Worm (Caenorhabditis elegans): Measurements from ENCODE around the gene vamp-7.

The vamp-7 gene

ce11 chrIV:2568267-2568666 is 39.6 kb upstream of the vamp-7 start, which contains the start of the genes Y69A2AR.25 and Y69A2AR.12:
Gene Y69A2AR.25, minus strand, starts transcription at chrIV:2568367.
Gene Y69A2AR.12, plus strand, starts transcription at chrIV:2568614.
- TF ChIP-seq unc-39 (tag; optimal IDR thresholded peaks at IDR 0.05): no peak
- no peak for TF ChIP-seq lin-13 (GFP tag; optimal IDR thresholded peaks at IDR 0.05)
- no peak for TF ChIP-seq mdl-1 (tag; optimal IDR thresholded peaks at IDR 0.05)

ce11 chrIV:2572107-2572506 is 35.7 kb upstream of the vamp-7 start, which contains the start of gene Y69A2AR.51:
Gene Y69A2AR.51, plus strand, starts transcription at chrIV:2572407.
- TF ChIP-seq lin-13 (GFP tag; optimal IDR thresholded peaks at IDR 0.05): no peak
- no peak for TF ChIP-seq nhr-237 (tag; optimal IDR thresholded peaks at IDR 0.05)
- TF ChIP-seq fos-1 (tag; optimal IDR thresholded peaks at IDR 0.05): no peak
- TF ChIP-seq egl-27 (tag; optimal IDR thresholded peaks at IDR 0.05): no peak
- no peak for TF ChIP-seq F13H6.1 (tag; optimal IDR thresholded peaks at IDR 0.05)

ce11 chrIV:2573122-2573521 is 34.7 kb upstream of the vamp-7 start:
- no peak for TF ChIP-seq ceh-16 (tag; optimal IDR thresholded peaks at IDR 0.05)
- no peak for TF ChIP-seq alr-1 (tag; optimal IDR thresholded peaks at IDR 0.05)
- no peak for TF ChIP-seq nhr-6 (tag; optimal IDR thresholded peaks at IDR 0.05)
- no peak for TF ChIP-seq C34F6.9 (tag; optimal IDR thresholded peaks at IDR 0.05)
- TF ChIP-seq nhr-237 (tag; optimal IDR thresholded peaks at IDR 0.05): no peak
- TF ChIP-seq unc-55 (GFP tag; optimal IDR thresholded peaks at IDR 0.05): no peak
- TF ChIP-seq nhr-77 (tag; optimal IDR thresholded peaks at IDR 0.05): no peak
- TF ChIP-seq lsy-2 (tag; optimal IDR thresholded peaks at IDR 0.05): no peak
- TF ChIP-seq fos-1 (tag; optimal IDR thresholded peaks at IDR 0.05): no peak
- TF ChIP-seq mbf-1 (tag; optimal IDR thresholded peaks at IDR 0.05): no peak
- TF ChIP-seq sma-3 (GFP tag; optimal IDR thresholded peaks at IDR 0.05): no peak
- TF ChIP-seq elt-3 (tag; optimal IDR thresholded peaks at IDR 0.05): no peak
- no peak for TF ChIP-seq ztf-4 (tag; optimal IDR thresholded peaks at IDR 0.05)
- no peak for TF ChIP-seq dmd-4 (tag; optimal IDR thresholded peaks at IDR 0.05)
- no peak for TF ChIP-seq nhr-129 (tag; optimal IDR thresholded peaks at IDR 0.05)

- no peak for TF ChIP-seq nhr-12 (tag; optimal IDR thresholded peaks at IDR 0.05)
- no peak for TF ChIP-seq nhr-21 (tag; optimal IDR thresholded peaks at IDR 0.05)
Measured at ce11 chrIV:2581483-2581882, 26.4 kb upstream of the vamp-7 start, which contains the start of gene nhr-242. Gene nhr-242, minus strand, starts transcription at chrIV:2581583.

ce11 chrIV:2597417-2597816 is 10.4 kb upstream of the vamp-7 start, which contains the start of gene Y69A2AR.47:
Gene Y69A2AR.47, plus strand, starts transcription at chrIV:2597717.
- TF ChIP-seq fos-1 (tag; optimal IDR thresholded peaks at IDR 0.05) (no peak), blmp-1 (tag; optimal IDR thresholded peaks at IDR 0.05; ENCODE audit: insufficient read depth) (no peak), sma-9 (GFP tag; optimal IDR thresholded peaks at IDR 0.05) (no peak), sma-9 (tag; optimal IDR thresholded peaks at IDR 0.05) (no peak), nhr-10 (tag; optimal IDR thresholded peaks at IDR 0.05) (no peak), ztf-4 (tag; optimal IDR thresholded peaks at IDR 0.05) (no peak), nhr-25 (tag; optimal IDR thresholded peaks at IDR 0.05) (no peak), nhr-11 (tag; optimal IDR thresholded peaks at IDR 0.05) (no peak), unc-55 (GFP tag; optimal IDR thresholded peaks at IDR 0.05) (no peak)

ce11 chrIV:2599634-2600033 is 8.2 kb upstream of the vamp-7 start:
- TF ChIP-seq F13H6.1 (tag; optimal IDR thresholded peaks at IDR 0.05) (peak; percentile 83), C34F6.9 (tag; optimal IDR thresholded peaks at IDR 0.05) (peak; percentile 95), sem-4 (tag; optimal IDR thresholded peaks at IDR 0.05) (peak; percentile 59), zag-1 (tag; optimal IDR thresholded peaks at IDR 0.05) (peak; percentile 79), ztf-1 (GFP tag; conservative IDR thresholded peaks at IDR 0.05) (no peak), sma-9 (GFP tag; optimal IDR thresholded peaks at IDR 0.05) (peak; percentile 92), sma-9 (tag; optimal IDR thresholded peaks at IDR 0.05) (no peak), fos-1 (tag; optimal IDR thresholded peaks at IDR 0.05) (peak; percentile 81), dmd-4 (tag; optimal IDR thresholded peaks at IDR 0.05) (no peak), nhr-25 (tag; optimal IDR thresholded peaks at IDR 0.05) (peak; percentile 78), lin-11 (tag; optimal IDR thresholded peaks at IDR 0.05) (no peak), lin-39 (tag; optimal IDR thresholded peaks at IDR 0.05) (no peak), blmp-1 (tag; optimal IDR thresholded peaks at IDR 0.05; ENCODE audit: insufficient read depth) (peak; percentile 30), aly-2 (tag; optimal IDR thresholded peaks at IDR 0.05) (no peak), gmeb-1 (tag; optimal IDR thresholded peaks at IDR 0.05) (peak; percentile 67), lsy-2 (tag; optimal IDR thresholded peaks at IDR 0.05) (peak; percentile 54 to 88), ama-1 (optimal IDR thresholded peaks at IDR 0.05) (peak; percentile 87), peb-1 (tag; optimal IDR thresholded peaks at IDR 0.05) (no peak), R02D3.7 (tag; optimal IDR thresholded peaks at IDR 0.05) (no peak), elt-3 (tag; optimal IDR thresholded peaks at IDR 0.05) (no peak), skn-1 (tag; optimal IDR thresholded peaks at IDR 0.05) (no peak), ztf-4 (tag; optimal IDR thresholded peaks at IDR 0.05) (no peak), ZK546.5 (tag; optimal IDR thresholded peaks at IDR 0.05) (no peak), egl-27 (tag; optimal IDR thresholded peaks at IDR 0.05) (peak; percentile 67), nhr-129 (tag; optimal IDR thresholded peaks at IDR 0.05) (peak; percentile 95), elt-1 (tag; optimal IDR thresholded peaks at IDR 0.05) (no peak), nhr-21 (tag; optimal IDR thresholded peaks at IDR 0.05) (peak; percentile 72), unc-62 (GFP tag; optimal IDR thresholded peaks at IDR 0.05) (no peak), crh-2 (tag; optimal IDR thresholded peaks at IDR 0.05) (peak; percentile 87), unc-55 (GFP tag; optimal IDR thresholded peaks at IDR 0.05) (peak; percentile 88)
